Fruit fly (Drosophila melanogaster) whole organism, embryonic: ENCODE measurements around the gene CG4594.

ENCODE experiments used
- Abd-B ChIP-seq: fragments of 200-800 bp; sonication (Bioruptor generic); optimal IDR thresholded peaks from 2 replicates; lab custom pipeline; 2018; ENCODE audit warnings: missing biosample characterization, mild to moderate bottlenecking, missing genetic modification characterization, moderate library complexity
- Bgb ChIP-seq: fragments of 200-800 bp; sonication (Bioruptor generic); IDR thresholded peaks from 2 replicates; pipeline ENCODE4 v1.3.6; 2022; ENCODE audit warnings: missing biosample characterization, missing genetic modification characterization; ENCODE audit not compliant: partially characterized antibody
- CG10274 ChIP-seq: fragments of 200-800 bp; sonication (Bioruptor generic); optimal IDR thresholded peaks from 3 replicates; lab custom pipeline; 2017; ENCODE audit warnings: missing biosample characterization, mild to moderate bottlenecking, missing genetic modification characterization
- CG10959 ChIP-seq: fragments of 200-800 bp; sonication (Bioruptor generic); IDR thresholded peaks from 2 replicates; pipeline ENCODE4 v1.3.6; 2022; ENCODE audit warnings: missing biosample characterization, missing genetic modification characterization
- CG11085 ChIP-seq: fragments of 200-800 bp; sonication (Bioruptor generic); IDR thresholded peaks from 2 replicates; pipeline ENCODE4 v1.3.6; 2022; ENCODE audit warnings: missing biosample characterization, missing genetic modification characterization
- CG12219 ChIP-seq: fragments of 200-800 bp; sonication (Bioruptor generic); optimal IDR thresholded peaks from 3 replicates; lab custom pipeline; 2018; ENCODE audit warnings: missing biosample characterization, mild to moderate bottlenecking, missing genetic modification characterization
- CG12744 ChIP-seq: fragments of 200-800 bp; sonication (Bioruptor generic); optimal IDR thresholded peaks from 2 replicates; lab custom pipeline; 2016; ENCODE audit warnings: missing biosample characterization, missing genetic modification characterization
- CG13287 ChIP-seq: fragments of 200-800 bp; sonication (Bioruptor generic); IDR thresholded peaks from 2 replicates; pipeline ENCODE4 v1.3.6; 2022; ENCODE audit warnings: missing biosample characterization, missing genetic modification characterization; ENCODE audit not compliant: partially characterized antibody
- CG1647 ChIP-seq: fragments of 200-800 bp; sonication (Bioruptor generic); optimal IDR thresholded peaks from 3 replicates; lab custom pipeline; 2016; ENCODE audit warnings: missing biosample characterization, missing genetic modification characterization
- CG17359 ChIP-seq: fragments of 200-800 bp; sonication (Bioruptor generic); optimal IDR thresholded peaks from 3 replicates; lab custom pipeline; 2018; ENCODE audit warnings: missing biosample characterization, mild to moderate bottlenecking, missing genetic modification characterization, moderate library complexity
- CG17829 ChIP-seq: fragments of 200-800 bp; optimal IDR thresholded peaks from 2 replicates; lab custom pipeline; 2019; ENCODE audit warnings: missing biosample characterization, mild to moderate bottlenecking, missing genetic modification characterization, moderate library complexity
- CG17912 ChIP-seq: fragments of 200-800 bp; sonication (Bioruptor generic); optimal IDR thresholded peaks from 2 replicates; lab custom pipeline; 2018; ENCODE audit warnings: missing biosample characterization, mild to moderate bottlenecking, missing genetic modification characterization
- CG30020 ChIP-seq: fragments of 200-800 bp; optimal IDR thresholded peaks from 2 replicates; lab custom pipeline; 2019; ENCODE audit warnings: missing biosample characterization, mild to moderate bottlenecking, missing genetic modification characterization, moderate library complexity
- CG30431 ChIP-seq: fragments of 200-800 bp; sonication (Bioruptor generic); optimal IDR thresholded peaks from 2 replicates; lab custom pipeline; 2017; ENCODE audit warnings: missing biosample characterization, missing genetic modification characterization
- CG31224 ChIP-seq: fragments of 200-800 bp; sonication (Bioruptor generic); IDR thresholded peaks from 2 replicates; pipeline ENCODE4 v1.3.6; 2022; ENCODE audit warnings: missing biosample characterization, missing genetic modification characterization
- CG3163 ChIP-seq: fragments of 200-800 bp; sonication (Bioruptor generic); optimal IDR thresholded peaks from 3 replicates; lab custom pipeline; 2016; ENCODE audit warnings: missing biosample characterization, missing genetic modification characterization
- CG7839 ChIP-seq: fragments of 200-800 bp; sonication (Bioruptor generic); optimal IDR thresholded peaks from 3 replicates; lab custom pipeline; 2018; ENCODE audit warnings: missing biosample characterization, mild to moderate bottlenecking, missing genetic modification characterization, moderate library complexity
- CG8089 ChIP-seq: fragments of 200-800 bp; sonication (Bioruptor generic); optimal IDR thresholded peaks from 3 replicates; lab custom pipeline; 2016; ENCODE audit warnings: missing biosample characterization, missing genetic modification characterization
- CG9932 ChIP-seq: fragments of 200-800 bp; sonication (Bioruptor generic); IDR thresholded peaks from 2 replicates; pipeline ENCODE4 v1.3.6; 2022; ENCODE audit warnings: missing biosample characterization, missing genetic modification characterization
- Dek ChIP-seq: fragments of 200-800 bp; sonication (Bioruptor generic); optimal IDR thresholded peaks from 3 replicates; lab custom pipeline; 2019; ENCODE audit warnings: missing biosample characterization, mild to moderate bottlenecking, missing genetic modification characterization, moderate library complexity
- Dfd ChIP-seq, 2 experiments: fragments of >200 bp; optimal IDR thresholded peaks; 2 replicates each; lab custom pipeline; 2017; ENCODE audit warnings: missing biosample characterization in 2 of 2, missing genetic modification characterization in 2 of 2
- Dip2 ChIP-seq: fragments of 200-800 bp; sonication (Bioruptor generic); IDR thresholded peaks from 2 replicates; pipeline ENCODE4 v1.3.6; 2022; ENCODE audit warnings: missing biosample characterization, missing genetic modification characterization
- Elba2 ChIP-seq: fragments of 200-800 bp; sonication (Bioruptor generic); optimal IDR thresholded peaks from 3 replicates; lab custom pipeline; 2016; ENCODE audit warnings: missing biosample characterization, missing genetic modification characterization
- H2.0 ChIP-seq: fragments of 200-800 bp; sonication (Bioruptor generic); IDR thresholded peaks from 2 replicates; pipeline ENCODE4 v1.3.6; 2022; ENCODE audit warnings: missing biosample characterization, missing genetic modification characterization
- HLH3B ChIP-seq: fragments of 200-800 bp; sonication (Bioruptor generic); IDR thresholded peaks from 2 replicates; pipeline ENCODE4 v1.3.6; 2022; ENCODE audit warnings: missing biosample characterization, missing genetic modification characterization
- HLH54F ChIP-seq: fragments of 200-800 bp; sonication (Bioruptor generic); optimal IDR thresholded peaks from 3 replicates; lab custom pipeline; 2016; ENCODE audit warnings: missing biosample characterization, missing genetic modification characterization
- HmgZ ChIP-seq: fragments of 200-800 bp; sonication (Bioruptor generic); optimal IDR thresholded peaks from 2 replicates; lab custom pipeline; 2018; ENCODE audit warnings: missing biosample characterization, mild to moderate bottlenecking, missing genetic modification characterization
- Hr3 ChIP-seq: fragments of 200-800 bp; sonication (Bioruptor generic); optimal IDR thresholded peaks from 3 replicates; lab custom pipeline; 2016; ENCODE audit warnings: missing biosample characterization, missing genetic modification characterization
- Lim3 ChIP-seq: fragments of 200-800 bp; sonication (Bioruptor generic); IDR thresholded peaks from 2 replicates; pipeline ENCODE4 v1.3.6; 2022; ENCODE audit warnings: missing biosample characterization, missing genetic modification characterization
- Mes4 ChIP-seq: fragments of 200-800 bp; sonication (Bioruptor generic); optimal IDR thresholded peaks from 2 replicates; lab custom pipeline; 2016; ENCODE audit warnings: missing biosample characterization, missing genetic modification characterization
- Rfx ChIP-seq: fragments of 200-800 bp; sonication (Bioruptor generic); IDR thresholded peaks from 2 replicates; pipeline ENCODE4 v1.3.6; 2022; ENCODE audit warnings: missing biosample characterization, missing genetic modification characterization
- Side ChIP-seq: fragments of 200-800 bp; sonication (Bioruptor generic); optimal IDR thresholded peaks from 2 replicates; lab custom pipeline; 2016; ENCODE audit warnings: missing biosample characterization, missing genetic modification characterization
- Trl ChIP-seq, 3 experiments: fragments of >200 bp in 2 of 3; fragments of 200-800 bp in 1 of 3; sonication (Bioruptor generic) in 1 of 3; optimal IDR thresholded peaks; 2 replicates in 1 of 3; 3 replicates in 2 of 3; lab custom pipeline; 2016 to 2017; ENCODE audit warnings: missing biosample characterization in 1 of 3, missing genetic modification characterization in 1 of 3
- chm ChIP-seq: fragments of 200-800 bp; sonication (Bioruptor generic); IDR thresholded peaks from 2 replicates; pipeline ENCODE4 v1.3.6; 2022; ENCODE audit warnings: missing biosample characterization, missing genetic modification characterization
- ci ChIP-seq: fragments of 200-800 bp; sonication (Bioruptor generic); IDR thresholded peaks from 3 replicates; pipeline ENCODE4 v1.3.6; 2022; ENCODE audit warnings: missing biosample characterization, missing genetic modification characterization
- crc ChIP-seq: fragments of 200-800 bp; sonication (Bioruptor generic); optimal IDR thresholded peaks from 2 replicates; lab custom pipeline; 2016; ENCODE audit warnings: missing biosample characterization, missing genetic modification characterization
- dati ChIP-seq: fragments of 200-800 bp; sonication (Bioruptor generic); IDR thresholded peaks from 2 replicates; pipeline ENCODE4 v1.3.6; 2022; ENCODE audit warnings: missing biosample characterization, missing genetic modification characterization
- gcm ChIP-seq: fragments of 200-800 bp; sonication (Bioruptor generic); optimal IDR thresholded peaks from 2 replicates; lab custom pipeline; 2019; ENCODE audit warnings: missing biosample characterization, mild to moderate bottlenecking, missing genetic modification characterization, moderate library complexity
- gro ChIP-seq: fragments of 200-800 bp; sonication (Bioruptor generic); optimal IDR thresholded peaks from 2 replicates; lab custom pipeline; 2016; ENCODE audit warnings: missing biosample characterization, missing genetic modification characterization
- gsb ChIP-seq: fragments of 200-800 bp; sonication (Bioruptor generic); IDR thresholded peaks from 2 replicates; pipeline ENCODE4 v1.3.6; 2022; ENCODE audit warnings: missing biosample characterization, missing genetic modification characterization
- hbn ChIP-seq: fragments of 200-800 bp; sonication (Bioruptor generic); IDR thresholded peaks from 2 replicates; pipeline ENCODE4 v1.3.6; 2022; ENCODE audit warnings: missing biosample characterization, missing genetic modification characterization; ENCODE audit not compliant: partially characterized antibody
- kah ChIP-seq: fragments of 200-800 bp; sonication (Bioruptor generic); optimal IDR thresholded peaks from 2 replicates; lab custom pipeline; 2018; ENCODE audit warnings: missing biosample characterization, mild to moderate bottlenecking, missing genetic modification characterization
- knrl ChIP-seq: fragments of 200-800 bp; sonication (Bioruptor generic); IDR thresholded peaks from 3 replicates; pipeline ENCODE4 v1.3.6; 2022; ENCODE audit warnings: missing biosample characterization, missing genetic modification characterization; ENCODE audit not compliant: partially characterized antibody
- lmd ChIP-seq: fragments of 200-800 bp; sonication (Bioruptor generic); IDR thresholded peaks from 2 replicates; pipeline ENCODE4 v1.3.6; 2022; ENCODE audit warnings: missing biosample characterization, missing genetic modification characterization
- sna ChIP-seq: fragments of 200-800 bp; sonication (Bioruptor generic); IDR thresholded peaks from 2 replicates; pipeline ENCODE4 v1.3.6; 2022; ENCODE audit warnings: missing biosample characterization, missing genetic modification characterization; ENCODE audit not compliant: partially characterized antibody
- so ChIP-seq: fragments of 200-800 bp; sonication (Bioruptor generic); IDR thresholded peaks from 3 replicates; pipeline ENCODE4 v1.3.6; 2022; ENCODE audit warnings: missing biosample characterization, missing genetic modification characterization
- trem ChIP-seq: fragments of 200-800 bp; optimal IDR thresholded peaks from 3 replicates; lab custom pipeline; 2019; ENCODE audit warnings: missing biosample characterization, mild to moderate bottlenecking, missing genetic modification characterization, moderate library complexity
- ttk ChIP-seq: fragments of 200-800 bp; sonication (Bioruptor generic); IDR thresholded peaks from 2 replicates; pipeline ENCODE4 v2.1.2; 2022; ENCODE audit warnings: missing biosample characterization, missing genetic modification characterization
- vfl ChIP-seq: fragments of 200-800 bp; sonication (Bioruptor generic); optimal IDR thresholded peaks from 2 replicates; lab custom pipeline; 2016; ENCODE audit warnings: missing biosample characterization, missing genetic modification characterization

Gene CG4594

DNA sequence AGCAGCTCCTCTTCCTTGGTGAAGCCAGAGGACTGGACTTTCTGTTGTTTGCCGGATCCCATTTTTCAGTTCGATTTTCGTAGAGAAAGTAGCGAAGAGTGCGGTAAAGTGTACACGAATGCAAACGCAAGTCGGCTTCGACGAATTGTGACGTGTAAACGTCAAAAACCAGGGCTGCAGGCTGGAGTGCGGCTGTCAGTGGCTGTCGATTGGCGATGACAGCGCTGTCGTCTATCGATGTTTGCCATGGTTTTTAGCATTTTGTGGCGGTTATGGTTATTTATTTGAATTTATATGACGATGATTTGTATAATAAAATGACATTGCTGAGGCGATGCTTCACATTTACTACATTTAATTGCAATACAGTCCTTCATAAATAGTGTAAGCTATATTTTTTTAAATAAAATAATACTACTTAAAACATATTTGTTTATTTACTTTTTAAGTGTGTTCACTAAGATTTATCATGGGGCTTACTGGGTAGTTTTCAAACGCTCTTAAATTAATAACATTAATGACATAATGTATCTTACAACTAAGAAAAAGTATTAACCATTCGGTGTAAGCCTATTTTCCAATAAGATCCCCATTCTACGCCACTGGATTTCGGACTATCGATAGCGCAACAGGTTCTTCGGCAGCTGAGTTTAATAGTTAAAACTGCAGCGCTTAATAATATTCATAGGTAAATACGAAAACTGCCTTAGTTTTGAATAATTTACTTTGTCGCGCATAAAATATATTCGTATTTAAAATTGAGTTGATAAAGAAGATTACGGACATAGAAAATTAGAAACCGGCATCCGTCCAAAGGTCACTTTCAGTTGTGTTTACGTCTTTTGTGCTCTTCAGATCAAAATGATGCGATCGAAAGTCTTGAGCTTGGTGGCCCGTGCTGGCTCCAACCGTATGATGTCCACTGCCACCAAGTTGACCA lies 1.7 kb upstream of the CG4594 start, which contains the start of the genes CG5885 and CG4598 (continued):
- TF ChIP-seq sna (GFP tag; lab: Robert Waterston, UW) (no peak), Bgb (GFP tag; lab: Robert Waterston, UW) (peak; percentile 76), CG17829 (tag; lab: Kevin White, UChicago) (peak; percentile 56), dati (GFP tag; lab: Robert Waterston, UW) (no peak), CG10274 (GFP tag; lab: Kevin White, UChicago) (no peak), CG13287 (GFP tag; lab: Robert Waterston, UW) (peak; percentile 80), lmd (GFP tag; lab: Robert Waterston, UW) (peak; percentile 60; the same call in 1 of the 2 replicates), so (GFP tag; lab: Robert Waterston, UW) (peak; percentile 44; the same call in 1 of the 3 replicates), trem (tag; lab: Kevin White, UChicago) (peak; percentile 23), CG7839 (tag; lab: Kevin White, UChicago) (peak; percentile 76), ttk (GFP tag; lab: Robert Waterston, UW) (no peak; the same call in 1 of the 2 replicates), CG31224 (GFP tag; lab: Robert Waterston, UW) (no peak), CG8089 (GFP tag; lab: Kevin White, UChicago) (no peak), CG30020 (peak; percentile 54), CG1647 (no peak), CG10959 (GFP tag; lab: Robert Waterston, UW) (peak; percentile 52), Trl (optimal IDR thresholded peaks at IDR 0.05; lab: Kevin White, UChicago) (no peak), Trl (GFP tag; optimal IDR thresholded peaks at IDR 0.05; lab: Kevin White, UChicago) (peak; percentile 21), hbn (GFP tag; lab: Robert Waterston, UW) (peak; percentile 68), Dip2 (GFP tag; lab: Robert Waterston, UW) (no peak), Lim3 (GFP tag; lab: Robert Waterston, UW) (no peak), Abd-B (GFP tag; lab: Kevin White, UChicago) (peak; percentile 44), CG12744 (no peak), Mes4 (no peak), HmgZ (tag; lab: Kevin White, UChicago) (peak; percentile 55), gsb (GFP tag; lab: Robert Waterston, UW) (no peak), HLH54F (GFP tag; lab: Kevin White, UChicago) (peak; percentile 41), ci (GFP tag; lab: Robert Waterston, UW) (peak; percentile 85), CG3163 (GFP tag; lab: Kevin White, UChicago) (no peak), gro (GFP tag; lab: Kevin White, UChicago) (no peak), Side (no peak), chm (GFP tag; lab: Robert Waterston, UW) (peak; percentile 61), crc (GFP tag; lab: Kevin White, UChicago) (peak; percentile 22), HLH3B (no peak; the same call in 1 of the 2 replicates), vfl (GFP tag; lab: Kevin White, UChicago) (peak; percentile 40), Elba2 (GFP tag; lab: Kevin White, UChicago) (no peak), Dek (tag; lab: Kevin White, UChicago) (peak; percentile 76), CG30431 (GFP tag; lab: Kevin White, UChicago) (peak; percentile 15), kah (peak; percentile 59), CG17912 (GFP tag; lab: Kevin White, UChicago) (peak; percentile 46), gcm (peak; percentile 38), Rfx (peak; percentile 80), Dfd (GFP tag; optimal IDR thresholded peaks at IDR 0.05; lab: Kevin White, UChicago) (no peak), H2.0 (GFP tag; lab: Robert Waterston, UW) (peak; percentile 65; the same call in 1 of the 2 replicates), CG17359 (tag; lab: Kevin White, UChicago) (peak; percentile 49), CG9932 (GFP tag; lab: Robert Waterston, UW) (peak; percentile 82), CG11085 (GFP tag; lab: Robert Waterston, UW) (no peak), Hr3 (GFP tag; lab: Kevin White, UChicago) (peak; percentile 72), CG12219 (peak; percentile 59), knrl (GFP tag; lab: Robert Waterston, UW) (peak; percentile 82)
